Worm (Caenorhabditis elegans): ENCODE measurements around the gene rbx-1.

The rbx-1 gene

DNA sequence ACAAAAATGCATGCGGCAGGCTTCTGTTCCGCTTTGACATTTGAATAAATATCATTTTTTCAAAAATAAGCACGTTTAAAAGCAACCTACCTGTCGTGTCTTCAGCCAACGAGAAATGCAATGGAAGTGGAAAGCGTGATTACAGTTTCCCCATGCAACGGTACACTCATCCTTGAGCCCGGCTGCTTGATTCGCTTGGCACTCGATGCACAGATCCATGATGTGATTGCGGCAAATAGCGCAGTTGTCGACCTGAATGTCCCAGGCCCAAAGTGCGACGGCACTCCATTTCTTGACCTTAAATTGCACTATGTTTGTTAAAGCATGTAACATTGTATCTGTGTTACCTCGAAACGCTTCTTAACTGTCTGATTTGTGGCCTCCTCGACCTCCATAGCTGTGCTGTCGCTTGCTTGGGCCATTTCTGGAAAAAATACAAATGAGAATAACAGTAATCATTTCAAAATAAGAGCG, at the start of gene rbx-1:
Gene rbx-1 (minus strand): TSS at position 424 of the 474 bp plus-strand sequence.
- no peak for TF ChIP-seq unc-62 (GFP tag; optimal IDR thresholded peaks at IDR 0.05)

DNA sequence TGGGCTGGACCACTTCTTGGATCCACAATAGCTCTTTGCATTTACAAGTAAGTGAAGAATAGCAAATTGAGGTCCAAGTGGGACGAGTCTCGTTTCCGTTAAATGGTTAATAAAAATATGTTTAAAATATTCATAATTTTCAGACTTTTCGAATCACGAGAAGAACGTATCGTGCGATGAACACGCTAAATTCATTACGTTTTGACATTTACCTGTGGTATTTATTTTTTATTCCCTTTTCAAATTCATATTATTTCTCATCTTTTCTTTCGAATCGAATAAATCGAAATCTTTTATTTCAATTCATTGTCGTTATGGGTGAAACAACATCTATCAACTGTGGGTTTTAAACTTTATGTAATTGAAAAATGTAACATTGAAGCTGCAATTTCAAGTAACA, 49.1 kb upstream of the rbx-1 start, which contains the start of gene marc-1:
Gene marc-1 (plus strand): TSS at position 301 of the 400 bp plus-strand sequence.
- no peak for TF ChIP-seq unc-62 (GFP tag; optimal IDR thresholded peaks at IDR 0.05)

DNA sequence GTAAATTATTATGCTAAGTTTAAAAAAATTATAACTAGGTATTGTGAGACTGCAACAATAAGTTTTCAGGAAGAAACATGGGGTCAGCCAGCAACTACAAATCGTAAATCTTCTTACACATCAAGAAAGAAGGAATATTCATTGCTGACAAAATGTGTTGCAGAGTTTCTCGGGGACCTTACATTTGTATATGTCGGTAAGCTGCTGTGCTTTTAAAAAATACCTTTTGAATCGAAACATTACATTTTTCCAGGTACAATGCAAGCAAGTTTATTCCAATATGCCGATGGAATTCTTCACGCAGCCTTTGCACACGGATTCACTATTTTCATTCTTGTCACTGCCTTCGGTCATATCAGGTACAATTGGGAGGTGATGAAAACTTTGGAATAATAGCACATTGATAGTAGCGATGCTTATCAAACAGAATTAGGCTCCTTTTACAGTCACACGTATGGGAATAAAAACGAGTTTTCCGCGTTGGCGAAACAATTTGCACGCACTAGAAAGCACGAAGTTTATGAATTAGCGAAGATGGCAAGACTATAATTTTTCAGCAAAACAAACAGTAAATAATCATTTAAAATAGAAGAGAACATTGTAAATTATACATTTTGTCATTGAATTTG, 47.9 kb upstream of the rbx-1 start:
- no peak for TF ChIP-seq unc-62 (GFP tag; optimal IDR thresholded peaks at IDR 0.05)

DNA sequence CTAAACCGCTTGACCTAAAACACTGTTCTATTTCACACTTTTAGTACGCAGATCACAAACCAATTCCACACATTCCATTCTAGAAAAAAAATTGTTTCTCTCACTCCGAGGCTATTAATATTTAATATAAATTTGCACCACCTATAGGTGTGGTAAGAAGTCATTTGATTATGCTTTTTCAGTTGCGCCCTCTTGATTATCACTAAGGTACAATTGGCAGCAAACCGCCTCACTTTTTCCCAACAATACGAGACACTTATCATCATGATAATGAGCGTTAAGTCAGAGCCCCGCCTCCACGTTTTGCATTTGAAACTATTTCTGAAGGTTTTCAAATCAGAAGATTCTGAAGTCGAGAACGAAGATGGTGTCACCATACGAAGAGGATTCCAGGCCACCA, 47.0 kb upstream of the rbx-1 start, which contains the start of gene aqp-4:
Gene aqp-4 (plus strand): TSS at position 270 of the 400 bp plus-strand sequence.
- no peak for TF ChIP-seq unc-62 (GFP tag; optimal IDR thresholded peaks at IDR 0.05)

DNA sequence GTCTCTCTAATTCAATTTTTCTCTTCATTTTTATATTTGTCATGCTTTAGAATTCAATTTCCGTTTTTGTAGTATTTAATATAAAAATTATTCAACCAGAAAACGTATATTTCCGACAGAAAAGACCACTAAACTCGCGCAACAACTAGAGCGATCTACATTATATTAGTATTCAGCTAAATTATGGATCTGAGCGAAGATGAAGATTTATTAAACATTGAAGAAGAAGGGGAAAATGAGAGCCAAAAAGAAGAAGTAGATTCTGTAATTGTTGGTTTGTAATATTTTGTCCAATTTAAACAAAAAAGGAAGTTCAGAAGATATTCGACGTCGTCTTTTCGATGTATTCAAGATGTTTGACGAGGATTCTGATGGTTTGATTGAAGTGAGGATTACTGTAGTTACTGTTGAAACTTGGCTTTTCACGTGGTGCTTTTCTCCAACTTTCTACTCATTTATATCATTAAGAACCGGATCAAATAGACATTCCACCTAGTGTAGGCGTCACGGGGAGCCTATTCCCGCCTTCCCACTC, 43.7 kb upstream of the rbx-1 start, which contains the start of gene cal-7:
Gene cal-7 (plus strand): TSS at position 184 of the 535 bp plus-strand sequence.
- no peak for TF ChIP-seq unc-62 (GFP tag; optimal IDR thresholded peaks at IDR 0.05)

DNA sequence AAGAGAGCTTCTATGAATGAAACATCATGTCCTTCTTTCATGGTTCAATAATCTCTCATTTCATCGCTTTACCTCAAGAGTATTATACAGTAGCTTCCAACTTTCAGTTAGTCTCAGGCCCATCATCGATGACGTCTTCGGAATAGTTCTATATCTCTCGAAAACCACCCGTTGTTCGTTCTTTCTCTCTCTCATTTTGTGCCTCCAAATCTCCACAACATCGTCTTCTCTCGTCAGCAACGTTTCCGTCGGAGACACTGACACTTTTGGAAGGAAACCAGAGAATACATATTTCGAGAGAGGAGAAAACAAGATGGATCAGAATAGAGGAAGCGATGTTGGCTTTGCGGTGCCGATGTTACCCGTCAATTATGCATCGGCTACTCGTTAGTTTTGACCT, 41.5 kb upstream of the rbx-1 start:
- TF ChIP-seq unc-62 (GFP tag; optimal IDR thresholded peaks at IDR 0.05) = no peak

DNA sequence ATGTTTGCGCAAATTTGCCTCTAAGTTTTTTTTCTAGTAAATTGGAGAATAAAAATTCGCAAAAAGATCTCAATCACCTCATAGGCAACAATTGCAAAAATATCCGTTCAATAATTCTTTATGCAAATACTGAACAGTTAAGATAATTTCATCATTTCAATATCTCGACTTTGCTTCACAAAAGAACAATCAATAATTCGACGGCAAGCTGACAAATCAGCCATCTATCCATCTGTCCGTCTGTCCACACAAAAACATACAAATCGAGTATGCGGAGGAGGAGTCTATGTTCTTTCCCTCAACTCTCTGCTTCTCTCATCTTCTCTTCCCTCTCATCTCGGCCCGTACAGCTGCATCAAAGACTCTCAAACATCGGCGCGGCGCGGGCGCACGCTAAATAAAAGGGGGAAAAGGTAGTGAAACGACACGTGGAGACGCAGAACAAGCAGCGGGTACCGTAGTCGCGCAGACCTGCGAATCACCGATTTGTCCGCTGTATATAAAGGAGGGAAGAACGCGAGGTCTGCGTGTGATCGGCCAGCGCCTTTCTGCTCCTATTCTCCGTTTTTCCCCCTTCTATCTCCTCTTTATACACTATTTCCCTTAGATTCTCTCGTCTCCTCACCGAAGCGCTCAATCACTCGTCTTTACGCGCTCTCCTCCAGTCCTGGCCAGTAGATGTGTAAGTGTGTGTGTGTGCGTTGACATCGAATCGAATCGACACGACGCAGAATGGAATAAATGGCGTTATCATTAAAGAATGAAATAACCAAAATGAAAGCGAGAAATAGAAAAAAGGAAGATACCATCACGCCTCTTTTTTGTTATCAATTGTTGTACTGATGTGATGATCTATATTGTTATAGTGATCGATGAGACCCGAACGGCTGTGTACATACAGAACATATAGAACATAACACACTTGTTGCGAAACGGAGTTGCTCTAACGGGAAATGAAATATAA, 40.7 kb upstream of the rbx-1 start:
- peak; percentile 28 for TF ChIP-seq unc-62 (GFP tag; optimal IDR thresholded peaks at IDR 0.05)

DNA sequence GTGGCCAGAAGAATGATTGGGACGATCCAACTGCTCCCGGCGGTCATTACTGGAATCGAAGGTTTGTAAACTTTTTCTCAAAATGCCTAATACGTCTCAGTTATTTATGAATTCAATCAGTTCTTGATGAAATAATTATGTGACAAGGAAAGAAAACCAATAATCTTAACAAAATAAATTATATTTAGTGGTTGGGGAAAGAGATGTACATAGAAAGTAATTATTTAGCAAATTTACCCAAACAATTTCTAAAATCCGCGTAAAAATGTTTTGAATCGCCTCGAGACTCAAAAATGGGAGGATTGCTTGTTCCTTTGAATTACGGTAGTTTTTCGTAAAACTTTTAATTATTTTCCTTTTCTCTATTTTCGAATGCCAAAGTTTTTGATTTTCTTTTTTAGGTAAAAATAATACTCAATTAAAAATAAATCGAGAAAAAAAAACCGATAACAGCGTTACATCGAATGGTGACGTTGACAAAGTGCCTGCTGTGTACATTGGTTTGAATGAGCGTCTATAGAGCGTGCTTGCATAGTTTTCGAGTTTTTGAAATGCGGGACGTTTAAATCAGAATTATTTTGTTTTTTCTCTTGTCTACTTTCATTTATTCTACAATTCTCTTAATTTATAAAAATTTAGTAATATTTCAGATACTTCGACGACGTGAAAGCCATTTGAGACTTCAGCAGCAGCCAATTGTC, 39.3 kb upstream of the rbx-1 start, which contains the start of the genes aagr-3 and drap-1:
Gene aagr-3 (minus strand): TSS at position 51 of the 701 bp plus-strand sequence.
Gene drap-1 (plus strand): TSS at position 645 of the 701 bp plus-strand sequence.
- no peak for TF ChIP-seq unc-62 (GFP tag; optimal IDR thresholded peaks at IDR 0.05)

DNA sequence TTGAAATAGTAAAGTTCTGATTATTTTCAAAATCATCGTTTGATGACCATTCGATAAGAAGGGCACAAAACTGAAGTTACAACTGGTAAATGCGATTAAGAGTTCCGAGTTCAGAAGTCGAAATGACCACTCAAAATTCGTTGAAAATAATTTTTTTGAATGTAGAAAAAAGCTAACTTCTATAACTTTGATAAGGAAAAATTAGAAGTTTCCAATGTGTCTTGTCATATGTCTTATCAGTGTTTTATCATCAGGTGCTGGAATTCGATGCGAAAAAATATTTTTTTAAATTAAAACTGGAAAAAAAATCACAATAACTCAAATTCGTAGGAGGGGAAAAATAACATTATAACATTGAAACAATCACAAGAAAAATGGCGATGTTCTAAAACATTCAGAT, 35.4 kb upstream of the rbx-1 start:
- TF ChIP-seq unc-62 (GFP tag; optimal IDR thresholded peaks at IDR 0.05) = no peak

DNA sequence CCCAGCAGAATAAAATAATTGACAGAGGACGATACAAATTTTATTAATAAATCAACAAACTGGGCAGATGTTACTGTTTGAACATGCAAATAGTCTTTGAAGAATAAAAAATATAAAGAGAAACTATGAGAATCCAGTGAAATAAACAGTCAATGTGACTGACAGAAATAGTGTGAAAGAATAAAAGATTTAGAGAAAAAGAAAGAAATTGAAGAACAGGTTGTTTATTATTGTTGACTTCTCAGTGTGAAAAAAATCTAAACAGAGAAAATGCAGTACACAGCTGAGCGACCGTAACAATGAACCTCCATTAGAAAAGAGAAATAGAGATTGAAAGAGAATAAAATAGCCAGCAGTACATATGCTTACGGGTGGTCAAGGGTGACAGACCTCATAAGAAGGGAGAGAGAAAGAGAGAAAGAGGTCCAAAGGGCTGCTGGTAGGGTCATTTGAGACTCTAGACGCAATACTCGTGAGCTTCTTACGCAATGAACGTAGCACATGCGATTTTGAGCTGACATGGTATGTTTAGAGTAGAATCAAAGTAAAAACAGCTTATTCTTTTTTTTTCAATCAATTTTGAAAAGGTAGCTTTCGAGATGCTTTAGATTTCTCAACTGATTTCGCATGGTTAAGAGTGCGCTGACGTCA, 33.8 kb upstream of the rbx-1 start, which contains the start of gene slcr-46.3:
Gene slcr-46.3 (minus strand): TSS at position 86 of the 651 bp plus-strand sequence.
- TF ChIP-seq unc-62 (GFP tag; optimal IDR thresholded peaks at IDR 0.05) = no peak

DNA sequence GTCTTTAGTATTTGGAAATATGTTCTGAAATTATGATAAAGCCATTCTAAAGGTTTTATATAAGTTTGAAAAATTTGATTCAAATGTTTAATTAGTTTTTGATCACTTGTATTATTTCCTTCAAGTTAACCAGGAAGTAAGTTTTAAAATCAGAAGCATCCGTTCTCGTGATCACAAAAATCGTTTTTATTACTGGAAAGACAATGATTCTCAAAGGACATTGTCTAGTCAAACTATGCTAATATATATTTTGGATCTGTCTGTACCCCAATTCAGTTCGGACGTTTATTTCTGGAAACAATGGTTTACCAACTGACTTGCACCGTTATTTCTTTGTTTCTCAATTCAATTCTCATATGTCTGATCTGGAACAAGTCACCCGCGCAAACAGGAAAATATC, 26.1 kb upstream of the rbx-1 start, which contains the start of gene str-188:
Gene str-188 (plus strand): TSS at position 301 of the 400 bp plus-strand sequence.
- no peak for TF ChIP-seq unc-62 (GFP tag; optimal IDR thresholded peaks at IDR 0.05)

DNA sequence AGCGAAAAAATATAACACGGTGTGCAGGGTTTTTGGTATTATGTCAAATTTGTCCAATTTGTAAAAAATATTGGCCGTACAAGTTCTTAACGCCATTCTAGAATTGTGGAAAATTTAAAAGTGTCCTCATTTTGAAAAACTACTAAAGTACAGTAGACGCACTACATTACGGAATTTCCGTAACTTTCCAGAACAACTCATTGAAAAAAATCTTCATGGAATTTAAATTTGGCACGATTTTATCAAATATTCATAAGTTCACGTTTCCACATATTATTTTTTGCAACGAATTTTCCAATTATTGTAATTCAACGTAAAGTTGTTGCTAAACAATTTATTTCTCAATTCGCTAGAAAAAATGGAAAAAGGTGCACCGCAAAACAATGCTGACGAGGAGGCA, 24.6 kb upstream of the rbx-1 start, which contains the start of gene F40F9.3:
Gene F40F9.3 (plus strand): TSS at position 301 of the 400 bp plus-strand sequence.
- TF ChIP-seq unc-62 (GFP tag; optimal IDR thresholded peaks at IDR 0.05) = no peak

DNA sequence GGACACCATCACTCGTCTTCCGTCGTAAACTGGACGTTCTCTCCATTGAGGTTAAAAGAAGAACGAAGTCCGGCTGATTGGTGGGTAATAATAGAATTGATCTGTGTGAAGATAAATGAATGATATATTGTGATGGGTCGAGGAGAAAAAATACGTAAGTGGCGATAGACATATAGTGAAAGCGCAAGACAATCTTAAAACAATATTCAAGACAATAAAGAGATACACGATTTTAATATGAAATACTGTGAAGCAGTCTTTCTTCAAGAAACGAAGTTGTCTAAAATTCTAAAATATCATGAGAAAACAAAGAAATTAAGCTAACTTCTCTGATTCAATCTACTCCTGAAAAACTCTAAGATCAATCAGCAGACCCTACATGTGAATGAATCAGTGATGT, 23.2 kb upstream of the rbx-1 start, which contains the start of gene F40F9.10:
Gene F40F9.10 (minus strand): TSS at position 101 of the 400 bp plus-strand sequence.
- TF ChIP-seq unc-62 (GFP tag; optimal IDR thresholded peaks at IDR 0.05) = no peak

DNA sequence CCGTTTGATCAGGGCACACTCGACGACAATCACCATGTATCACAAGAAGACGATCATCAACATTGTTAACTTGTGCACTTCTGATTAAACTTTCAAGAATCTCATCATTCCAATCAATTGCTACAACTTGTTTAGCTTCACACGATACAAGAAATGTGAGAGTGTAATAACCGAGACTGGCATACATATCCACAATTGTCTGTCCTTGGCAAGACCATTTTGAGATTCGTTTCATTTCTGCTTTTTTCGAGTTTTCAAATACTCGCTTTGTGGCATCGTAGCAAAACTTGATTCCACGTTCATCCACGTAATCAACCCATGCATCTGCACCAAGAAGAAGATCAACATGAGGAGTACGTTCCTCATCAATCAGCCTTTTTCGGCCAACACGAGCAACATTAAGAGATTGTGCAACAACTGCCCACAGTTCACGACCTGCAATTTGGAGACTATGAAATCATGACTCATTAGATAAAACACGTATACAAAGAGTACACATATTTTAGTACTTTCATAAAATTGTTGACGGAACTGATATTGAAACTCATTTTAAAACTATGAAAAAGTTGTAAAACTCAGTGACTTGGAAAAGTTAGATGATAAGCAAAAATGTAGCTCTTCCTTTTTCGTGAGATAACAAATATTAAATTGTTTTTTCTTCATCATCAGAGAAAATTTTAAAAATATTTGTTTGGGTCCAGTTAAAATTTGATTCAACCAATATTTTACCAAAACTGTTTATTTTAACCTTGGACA, 22.3 kb upstream of the rbx-1 start:
- no peak for TF ChIP-seq unc-62 (GFP tag; optimal IDR thresholded peaks at IDR 0.05)
